Worm (Caenorhabditis elegans) whole organism, L4 larva: Measurements from ENCODE around the gene rpia-1.
A peak's percentile ranks its signal among the peaks of the same experiment; 100 is the strongest.

ENCODE experiments used
- F26F4.8 ChIP-seq: fragments of 200-800 bp; sonication (Bioruptor generic); conservative IDR thresholded peaks from 2 replicates; pipeline ENCODE4 v1.3.6; 2022; ENCODE audit warnings: missing genetic modification characterization, missing compliant biosample characterization
- F44E2.7 ChIP-seq: fragments of 200-800 bp; sonication (Bioruptor generic); IDR thresholded peaks from 2 replicates; pipeline ENCODE4 v2.1.2; 2022; ENCODE audit warnings: missing genetic modification characterization, missing compliant biosample characterization
- F49E8.2 ChIP-seq: sonication (generic microtip); optimal IDR thresholded peaks from 2 replicates; lab custom pipeline; 2016; ENCODE audit warnings: missing compliant biosample characterization, mild to moderate bottlenecking, missing genetic modification characterization, borderline replicate concordance
- T20F7.1 ChIP-seq: fragments of 200-800 bp; sonication (Bioruptor generic); optimal IDR thresholded peaks from 2 replicates; lab custom pipeline; 2018; ENCODE audit warnings: mild to moderate bottlenecking, missing genetic modification characterization, missing compliant biosample characterization
- T26A8.4 ChIP-seq: fragments of 200-800 bp; sonication (Bioruptor generic); IDR thresholded peaks from 2 replicates; pipeline ENCODE4 v1.3.6; 2022; ENCODE audit warnings: missing genetic modification characterization, missing compliant biosample characterization
- Y105C5A.15 ChIP-seq: fragments of 200-800 bp; sonication (Bioruptor generic); IDR thresholded peaks from 2 replicates; pipeline ENCODE4 v1.3.6; 2022; ENCODE audit warnings: missing genetic modification characterization, missing compliant biosample characterization
- ZK337.2 ChIP-seq: fragments of 200-800 bp; sonication (Bioruptor generic); IDR thresholded peaks from 2 replicates; pipeline ENCODE4 v1.3.6; 2022; ENCODE audit warnings: missing genetic modification reagents, missing genetic modification characterization, missing compliant biosample characterization
- ZK546.5 ChIP-seq, 2 experiments: sonication (generic microtip); optimal IDR thresholded peaks; 2 replicates each; lab custom pipeline; 2017; ENCODE audit warnings: missing biosample characterization in 2 of 2, missing genetic modification characterization in 2 of 2
- aha-1 ChIP-seq: fragments of 150-350 bp; peaks from one replicate; lab custom pipeline; 2014; ENCODE audit warnings: missing biosample characterization, missing genetic modification characterization
- aly-2 ChIP-seq: sonication (generic microtip); optimal IDR thresholded peaks from 2 replicates; lab custom pipeline; 2018; ENCODE audit warnings: missing biosample characterization, missing genetic modification characterization
- arid-1 ChIP-seq: fragments of 200-800 bp; sonication (Bioruptor generic); conservative IDR thresholded peaks from 2 replicates; pipeline ENCODE4 v1.3.6; 2022; ENCODE audit warnings: missing genetic modification reagents, missing genetic modification characterization, missing compliant biosample characterization
- ceh-32 ChIP-seq: sonication (generic microtip); optimal IDR thresholded peaks from 2 replicates; lab custom pipeline; 2016; ENCODE audit warnings: mild to moderate bottlenecking, missing genetic modification characterization, missing compliant biosample characterization; ENCODE audit not compliant: poor library complexity
- ceh-62 ChIP-seq: sonication (generic microtip); optimal IDR thresholded peaks from 2 replicates; lab custom pipeline; 2017; ENCODE audit warnings: missing biosample characterization, missing genetic modification characterization
- cey-2 ChIP-seq: sonication (generic microtip); optimal IDR thresholded peaks from 3 replicates; lab custom pipeline; 2017; ENCODE audit warnings: missing genetic modification characterization, mild to moderate bottlenecking, missing compliant biosample characterization, antibody characterized with exemption, borderline replicate concordance; ENCODE audit not compliant: insufficient read depth
- ctbp-1 ChIP-seq: fragments of 200-800 bp; sonication (Bioruptor generic); IDR thresholded peaks from 2 replicates; pipeline ENCODE4 v1.3.6; 2022; ENCODE audit warnings: missing genetic modification reagents, missing genetic modification characterization, missing compliant biosample characterization
- daf-12 ChIP-seq: fragments of 150-350 bp; optimal IDR thresholded peaks from 2 replicates; lab custom pipeline; 2014; ENCODE audit warnings: missing biosample characterization, missing genetic modification reagents, missing genetic modification characterization
- daf-19 ChIP-seq: fragments of 200-800 bp; sonication (Bioruptor generic); conservative IDR thresholded peaks from 2 replicates; pipeline ENCODE4 v1.3.6; 2022; ENCODE audit warnings: missing genetic modification characterization, missing compliant biosample characterization
- dmd-6 ChIP-seq: fragments of 200-800 bp; sonication (Bioruptor generic); IDR thresholded peaks from 2 replicates; pipeline ENCODE4 v1.3.6; 2022; ENCODE audit warnings: missing genetic modification reagents, missing genetic modification characterization, missing compliant biosample characterization
- dmd-8 ChIP-seq: fragments of 200-800 bp; sonication (Bioruptor generic); IDR thresholded peaks from 2 replicates; pipeline ENCODE4 v1.3.6; 2022; ENCODE audit warnings: missing genetic modification characterization, missing compliant biosample characterization
- dmd-9 ChIP-seq: fragments of 200-800 bp; sonication (Bioruptor generic); IDR thresholded peaks from 2 replicates; pipeline ENCODE4 v1.3.6; 2022; ENCODE audit warnings: missing genetic modification reagents, missing genetic modification characterization, missing compliant biosample characterization
- dpl-1 ChIP-seq: fragments of 150-350 bp; optimal IDR thresholded peaks from 2 replicates; lab custom pipeline; 2014; ENCODE audit warnings: missing biosample characterization, missing genetic modification reagents, missing genetic modification characterization
- duxl-1 ChIP-seq: sonication (generic microtip); optimal IDR thresholded peaks from 2 replicates; lab custom pipeline; 2016; ENCODE audit warnings: mild to moderate bottlenecking, missing genetic modification characterization, moderate library complexity, missing compliant biosample characterization; ENCODE audit not compliant: poor library complexity
- egl-43 ChIP-seq: fragments of 200-800 bp; sonication (Bioruptor generic); IDR thresholded peaks from 2 replicates; pipeline ENCODE4 v1.3.6; 2022; ENCODE audit warnings: missing genetic modification reagents, missing genetic modification characterization, missing compliant biosample characterization
- fkh-10 ChIP-seq: fragments of 150-350 bp; optimal IDR thresholded peaks from 2 replicates; lab custom pipeline; 2014; ENCODE audit warnings: missing biosample characterization, missing genetic modification reagents, missing genetic modification characterization
- fos-1 ChIP-seq: fragments of 150-350 bp; optimal IDR thresholded peaks from 2 replicates; lab custom pipeline; 2014; ENCODE audit warnings: missing biosample characterization, missing genetic modification characterization
- hlh-11 ChIP-seq: fragments of 200-800 bp; sonication (Bioruptor generic); optimal IDR thresholded peaks from 2 replicates; lab custom pipeline; 2018; ENCODE audit warnings: mild to moderate bottlenecking, missing genetic modification characterization, missing compliant biosample characterization
- jun-1 ChIP-seq: fragments of 150-350 bp; optimal IDR thresholded peaks from 2 replicates; lab custom pipeline; 2014; ENCODE audit warnings: missing biosample characterization, missing genetic modification reagents, missing genetic modification characterization
- lin-13 ChIP-seq: fragments of 150-350 bp; optimal IDR thresholded peaks from 2 replicates; lab custom pipeline; 2014; ENCODE audit warnings: missing biosample characterization, missing genetic modification reagents, missing genetic modification characterization
- lin-15B ChIP-seq: fragments of 150-350 bp; sonication (generic microtip); optimal IDR thresholded peaks from 3 replicates; lab custom pipeline; 2014; ENCODE audit warnings: missing biosample characterization, missing genetic modification characterization
- lin-29 ChIP-seq: fragments of 200-800 bp; sonication (Bioruptor generic); IDR thresholded peaks from 2 replicates; pipeline ENCODE4 v1.3.6; 2022; ENCODE audit warnings: missing genetic modification reagents, missing genetic modification characterization, missing compliant biosample characterization
- lin-39 ChIP-seq: fragments of 150-350 bp; optimal IDR thresholded peaks from 2 replicates; lab custom pipeline; 2014; ENCODE audit warnings: missing biosample characterization, missing genetic modification reagents, missing genetic modification characterization
- lsy-2 ChIP-seq, 2 experiments: fragments of 150-350 bp in 1 of 2; sonication (generic microtip) in 1 of 2; optimal IDR thresholded peaks; 2 replicates each; lab custom pipeline; 2014 to 2017; ENCODE audit warnings: missing biosample characterization in 2 of 2, missing genetic modification characterization in 2 of 2
- madf-9 ChIP-seq: fragments of 200-800 bp; sonication (Bioruptor generic); conservative IDR thresholded peaks from 2 replicates; pipeline ENCODE4 v1.3.6; 2022; ENCODE audit warnings: missing genetic modification reagents, missing genetic modification characterization, missing compliant biosample characterization
- mdt-29 ChIP-seq: fragments of 200-800 bp; sonication (Bioruptor generic); IDR thresholded peaks from 2 replicates; pipeline ENCODE4 v1.3.6; 2022; ENCODE audit warnings: missing genetic modification reagents, missing genetic modification characterization, missing compliant biosample characterization
- mes-2 ChIP-seq: sonication (generic microtip); optimal IDR thresholded peaks from 2 replicates; lab custom pipeline; 2016; ENCODE audit warnings: missing genotype, mild to moderate bottlenecking, missing genetic modification characterization, missing compliant biosample characterization; ENCODE audit not compliant: poor library complexity, severe bottlenecking
- mxl-2 ChIP-seq: fragments of 200-800 bp; sonication (Bioruptor generic); conservative IDR thresholded peaks from 2 replicates; pipeline ENCODE4 v1.3.6; 2022; ENCODE audit warnings: missing genetic modification reagents, missing genetic modification characterization, missing compliant biosample characterization
- mxl-3 ChIP-seq: fragments of 200-800 bp; sonication (Bioruptor generic); optimal IDR thresholded peaks from 2 replicates; lab custom pipeline; 2018; ENCODE audit warnings: mild to moderate bottlenecking, missing genetic modification characterization, missing compliant biosample characterization
- nhr-10 ChIP-seq: fragments of 150-350 bp; optimal IDR thresholded peaks from 2 replicates; lab custom pipeline; 2014; ENCODE audit warnings: missing biosample characterization, missing genetic modification characterization
- nhr-11 ChIP-seq: fragments of 150-350 bp; optimal IDR thresholded peaks from 2 replicates; lab custom pipeline; 2014; ENCODE audit warnings: missing biosample characterization, missing genetic modification characterization
- nhr-111 ChIP-seq: fragments of 200-800 bp; sonication (Bioruptor generic); optimal IDR thresholded peaks from 2 replicates; lab custom pipeline; 2018; ENCODE audit warnings: mild to moderate bottlenecking, missing genetic modification characterization, missing compliant biosample characterization
- nhr-41 ChIP-seq: fragments of 200-800 bp; sonication (Bioruptor generic); IDR thresholded peaks from 2 replicates; pipeline ENCODE4 v1.3.6; 2022; ENCODE audit warnings: missing genetic modification reagents, missing genetic modification characterization, missing compliant biosample characterization
- php-3 ChIP-seq: fragments of 200-800 bp; sonication (Bioruptor generic); IDR thresholded peaks from 2 replicates; pipeline ENCODE4 v1.3.6; 2022; ENCODE audit warnings: missing genetic modification reagents, missing genetic modification characterization, missing compliant biosample characterization
- saeg-2 ChIP-seq: fragments of 200-800 bp; sonication (Bioruptor generic); IDR thresholded peaks from 2 replicates; pipeline ENCODE4 v1.3.6; 2022; ENCODE audit warnings: missing genetic modification reagents, missing genetic modification characterization, missing compliant biosample characterization
- sdz-12 ChIP-seq: fragments of 200-800 bp; sonication (Bioruptor generic); optimal IDR thresholded peaks from 2 replicates; lab custom pipeline; 2018; ENCODE audit warnings: mild to moderate bottlenecking, missing genetic modification characterization, missing compliant biosample characterization
- set-16 ChIP-seq: fragments of 200-800 bp; sonication (Bioruptor generic); IDR thresholded peaks from 2 replicates; pipeline ENCODE4 v1.3.6; 2022; ENCODE audit warnings: missing genetic modification reagents, missing genetic modification characterization, missing compliant biosample characterization
- unc-62 ChIP-seq, 3 experiments: fragments of 150-350 bp in 1 of 3; sonication (generic microtip); optimal IDR thresholded peaks in 2 of 3; peaks in 1 of 3; 1 replicate in 1 of 3; 2 replicates in 2 of 3; lab custom pipeline; 2014 to 2017; ENCODE audit warnings: missing biosample characterization in 3 of 3, missing genetic modification characterization in 3 of 3, missing genetic modification reagents in 3 of 3, missing genotype in 1 of 3
- zag-1 ChIP-seq: fragments of 150-350 bp; optimal IDR thresholded peaks from 2 replicates; lab custom pipeline; 2014; ENCODE audit warnings: missing biosample characterization, missing genetic modification characterization
- zfp-2 ChIP-seq: sonication (generic microtip); optimal IDR thresholded peaks from 2 replicates; lab custom pipeline; 2016; ENCODE audit warnings: mild to moderate bottlenecking, missing genetic modification characterization, missing compliant biosample characterization
- zip-2 ChIP-seq: fragments of 150-350 bp; optimal IDR thresholded peaks from 2 replicates; lab custom pipeline; 2014; ENCODE audit warnings: missing biosample characterization, missing genetic modification characterization
- ztf-7 ChIP-seq: fragments of 150-350 bp; optimal IDR thresholded peaks from 2 replicates; lab custom pipeline; 2014; ENCODE audit warnings: missing biosample characterization, missing genetic modification characterization

The rpia-1 gene

ce11 chrIII:7155631-7156030 is 32.7 kb downstream of the rpia-1 start (continued):
- peak; percentile 64; the same call in 1 of the 2 replicates for TF ChIP-seq dmd-9
- no peak for TF ChIP-seq lin-15B (tag; lab: Kevin White, UChicago)
- peak; percentile 66 for TF ChIP-seq mxl-3 (GFP tag; lab: Kevin White, UChicago)
- TF ChIP-seq aly-2 (tag; lab: Kevin White, UChicago), result no peak
- no peak for TF ChIP-seq ztf-7 (tag; lab: Kevin White, UChicago)
- peak; percentile 59 for TF ChIP-seq zip-2 (tag; lab: Kevin White, UChicago)
- TF ChIP-seq ZK546.5 (tag; optimal IDR thresholded peaks at IDR 0.05; lab: Kevin White, UChicago), result no peak
- peak; percentile 90 for TF ChIP-seq dmd-6 (GFP tag; lab: Robert Waterston, UW)
- TF ChIP-seq daf-19 (GFP tag; lab: Robert Waterston, UW), result no peak
- no peak for TF ChIP-seq Y105C5A.15 (GFP tag; lab: Robert Waterston, UW)
- TF ChIP-seq jun-1 (tag; lab: Kevin White, UChicago), result peak; percentile 82
- peak; percentile 54 for TF ChIP-seq zfp-2 (tag; lab: Kevin White, UChicago)
- no peak for TF ChIP-seq mxl-2 (GFP tag; lab: Robert Waterston, UW)
- TF ChIP-seq hlh-11 (tag; lab: Kevin White, UChicago), result peak; percentile 97
- TF ChIP-seq fkh-10 (GFP tag; lab: Kevin White, UChicago), result peak; percentile 96
- peak; percentile 63 for TF ChIP-seq duxl-1
- peak; percentile 43 for TF ChIP-seq ceh-32
- TF ChIP-seq nhr-11 (tag; lab: Kevin White, UChicago), result peak; percentile 81
- TF ChIP-seq nhr-41, result no peak
- peak; percentile 88 to 90 for TF ChIP-seq lsy-2 (tag; optimal IDR thresholded peaks at IDR 0.05; lab: Kevin White, UChicago)
- TF ChIP-seq F49E8.2 (tag; lab: Kevin White, UChicago), result no peak
- peak; percentile 82 for TF ChIP-seq php-3
- TF ChIP-seq dmd-8 (GFP tag; lab: Robert Waterston, UW), result no peak
- no peak for TF ChIP-seq zag-1
- peak; percentile 85 for TF ChIP-seq mes-2 (tag; lab: Kevin White, UChicago)
- peak; percentile 75 for TF ChIP-seq nhr-10
- peak; percentile 77 for TF ChIP-seq mdt-29 (GFP tag; lab: Robert Waterston, UW)
- TF ChIP-seq F26F4.8 (GFP tag; lab: Robert Waterston, UW), result no peak
- no peak for TF ChIP-seq lin-13 (GFP tag; lab: Kevin White, UChicago)
- peak; percentile 57 for TF ChIP-seq fos-1
- TF ChIP-seq ctbp-1, result peak; percentile 97
- TF ChIP-seq aha-1 (tag; lab: Kevin White, UChicago), result peak; percentile 93
- TF ChIP-seq unc-62 (GFP tag; optimal IDR thresholded peaks at IDR 0.05 in 1 of 2; lab: Kevin White, UChicago), result peak in 1 of 2 experiments; percentile 96
- no peak for TF ChIP-seq unc-62 (tag; optimal IDR thresholded peaks at IDR 0.05; lab: Kevin White, UChicago)
- peak; percentile 50; the same call in 1 of the 2 replicates for TF ChIP-seq madf-9 (GFP tag; lab: Robert Waterston, UW)
- no peak for TF ChIP-seq sdz-12 (GFP tag; lab: Kevin White, UChicago)
- TF ChIP-seq saeg-2 (GFP tag; lab: Robert Waterston, UW), result peak; percentile 83
- TF ChIP-seq T20F7.1, result peak; percentile 77
- peak; percentile 89 for TF ChIP-seq T26A8.4 (GFP tag; lab: Robert Waterston, UW)
- peak; percentile 81 for TF ChIP-seq egl-43
- no peak for TF ChIP-seq lin-39 (tag; lab: Kevin White, UChicago)
- TF ChIP-seq dpl-1, result peak; percentile 74
- TF ChIP-seq F44E2.7 (GFP tag; lab: Robert Waterston, UW), result no peak
- TF ChIP-seq cey-2, result no peak
- peak; percentile 60 for TF ChIP-seq arid-1
- TF ChIP-seq daf-12, result no peak
- TF ChIP-seq nhr-111 (GFP tag; lab: Kevin White, UChicago), result no peak
- TF ChIP-seq lin-29 (GFP tag; lab: Robert Waterston, UW), result 0 out of 2 replicates have a peak, but pooled peaks have one; percentile 18
- TF ChIP-seq ceh-62 (tag; lab: Kevin White, UChicago), result no peak
- TF ChIP-seq ZK337.2 (GFP tag; lab: Robert Waterston, UW), result no peak
- TF ChIP-seq set-16 (GFP tag; lab: Robert Waterston, UW), result peak; percentile 67
